Worm (Caenorhabditis elegans) whole organism, L4 larva: Measurements from ENCODE around the gene ZC239.14.
"Not testable (repeated sequence)": the region's sequence is repeated elsewhere in the genome, so short reads cannot be mapped to it uniquely, and the experiment has no call there.

Experiments used
- F26F4.8 ChIP-seq: fragments of 200-800 bp; sonication (Bioruptor generic); conservative IDR thresholded peaks from 2 replicates; pipeline ENCODE4 v1.3.6; 2022; ENCODE audit warnings: missing genetic modification characterization, missing compliant biosample characterization
- F37D6.2 ChIP-seq: sonication (generic microtip); optimal IDR thresholded peaks from 2 replicates; lab custom pipeline; 2016; ENCODE audit warnings: mild to moderate bottlenecking, missing genetic modification characterization, missing compliant biosample characterization
- F49E8.2 ChIP-seq: sonication (generic microtip); optimal IDR thresholded peaks from 2 replicates; lab custom pipeline; 2016; ENCODE audit warnings: missing compliant biosample characterization, mild to moderate bottlenecking, missing genetic modification characterization, borderline replicate concordance
- T20F7.1 ChIP-seq: fragments of 200-800 bp; sonication (Bioruptor generic); optimal IDR thresholded peaks from 2 replicates; lab custom pipeline; 2018; ENCODE audit warnings: mild to moderate bottlenecking, missing genetic modification characterization, missing compliant biosample characterization
- Y48G9A.11 ChIP-seq: fragments of 200-800 bp; sonication (Bioruptor generic); IDR thresholded peaks from 2 replicates; pipeline ENCODE4 v1.3.6; 2022; ENCODE audit warnings: missing genetic modification reagents, missing genetic modification characterization, missing compliant biosample characterization
- ZK546.5 ChIP-seq, 2 experiments: sonication (generic microtip); optimal IDR thresholded peaks; 2 replicates each; lab custom pipeline; 2017; ENCODE audit warnings: missing biosample characterization in 2 of 2, missing genetic modification characterization in 2 of 2
- aha-1 ChIP-seq: fragments of 150-350 bp; peaks from one replicate; lab custom pipeline; 2014; ENCODE audit warnings: missing biosample characterization, missing genetic modification characterization
- aly-2 ChIP-seq: sonication (generic microtip); optimal IDR thresholded peaks from 2 replicates; lab custom pipeline; 2018; ENCODE audit warnings: missing biosample characterization, missing genetic modification characterization
- ama-1 ChIP-seq: fragments of 150-350 bp; optimal IDR thresholded peaks from 2 replicates; lab custom pipeline; 2014; ENCODE audit warnings: inconsistent platforms, mixed read lengths
- ceh-62 ChIP-seq: sonication (generic microtip); optimal IDR thresholded peaks from 2 replicates; lab custom pipeline; 2017; ENCODE audit warnings: missing biosample characterization, missing genetic modification characterization
- cey-2 ChIP-seq: sonication (generic microtip); optimal IDR thresholded peaks from 3 replicates; lab custom pipeline; 2017; ENCODE audit warnings: missing genetic modification characterization, mild to moderate bottlenecking, missing compliant biosample characterization, antibody characterized with exemption, borderline replicate concordance; ENCODE audit not compliant: insufficient read depth
- ctbp-1 ChIP-seq: fragments of 200-800 bp; sonication (Bioruptor generic); IDR thresholded peaks from 2 replicates; pipeline ENCODE4 v1.3.6; 2022; ENCODE audit warnings: missing genetic modification reagents, missing genetic modification characterization, missing compliant biosample characterization
- daf-12 ChIP-seq: fragments of 150-350 bp; optimal IDR thresholded peaks from 2 replicates; lab custom pipeline; 2014; ENCODE audit warnings: missing biosample characterization, missing genetic modification reagents, missing genetic modification characterization
- daf-16 ChIP-seq, 3 experiments: sonication (generic microtip); optimal IDR thresholded peaks; 2 replicates each; lab custom pipeline; 2016 to 2017; ENCODE audit warnings: missing genetic modification characterization in 3 of 3, missing genetic modification reagents in 3 of 3, mild to moderate bottlenecking in 2 of 3, missing compliant biosample characterization in 2 of 3, missing biosample characterization in 1 of 3, moderate library complexity in 1 of 3
- dmd-9 ChIP-seq: fragments of 200-800 bp; sonication (Bioruptor generic); IDR thresholded peaks from 2 replicates; pipeline ENCODE4 v1.3.6; 2022; ENCODE audit warnings: missing genetic modification reagents, missing genetic modification characterization, missing compliant biosample characterization
- dve-1 ChIP-seq: sonication (generic microtip); optimal IDR thresholded peaks from 2 replicates; lab custom pipeline; 2017; ENCODE audit warnings: antibody characterized with exemption, mild to moderate bottlenecking, missing genetic modification characterization, missing compliant biosample characterization; ENCODE audit not compliant: insufficient read depth
- egl-27 ChIP-seq: sonication (generic microtip); optimal IDR thresholded peaks from 3 replicates; lab custom pipeline; 2017; ENCODE audit warnings: missing biosample characterization, missing genetic modification reagents, missing genetic modification characterization
- egl-43 ChIP-seq: fragments of 200-800 bp; sonication (Bioruptor generic); IDR thresholded peaks from 2 replicates; pipeline ENCODE4 v1.3.6; 2022; ENCODE audit warnings: missing genetic modification reagents, missing genetic modification characterization, missing compliant biosample characterization
- lim-7 ChIP-seq: fragments of 200-800 bp; sonication (Bioruptor generic); IDR thresholded peaks from 2 replicates; pipeline ENCODE4 v1.3.6; 2022; ENCODE audit warnings: missing genetic modification characterization, missing compliant biosample characterization
- lir-3 ChIP-seq: sonication (generic microtip); optimal IDR thresholded peaks from 2 replicates; lab custom pipeline; 2016; ENCODE audit warnings: mild to moderate bottlenecking, missing genetic modification characterization, missing compliant biosample characterization
- mep-1 ChIP-seq: fragments of 150-350 bp; sonication (generic microtip); optimal IDR thresholded peaks from 3 replicates; lab custom pipeline; 2014; ENCODE audit warnings: missing biosample characterization, missing genetic modification characterization
- nhr-10 ChIP-seq: fragments of 150-350 bp; optimal IDR thresholded peaks from 2 replicates; lab custom pipeline; 2014; ENCODE audit warnings: missing biosample characterization, missing genetic modification characterization
- nhr-25 ChIP-seq: sonication (generic microtip); optimal IDR thresholded peaks from 2 replicates; lab custom pipeline; 2017; ENCODE audit warnings: missing genetic modification characterization, mild to moderate bottlenecking, missing compliant biosample characterization, antibody characterized with exemption, moderate library complexity, borderline replicate concordance; ENCODE audit not compliant: insufficient read depth
- nhr-6 ChIP-seq: fragments of 150-350 bp; optimal IDR thresholded peaks from 2 replicates; lab custom pipeline; 2014; ENCODE audit warnings: missing biosample characterization, missing genetic modification characterization
- saeg-2 ChIP-seq: fragments of 200-800 bp; sonication (Bioruptor generic); IDR thresholded peaks from 2 replicates; pipeline ENCODE4 v1.3.6; 2022; ENCODE audit warnings: missing genetic modification reagents, missing genetic modification characterization, missing compliant biosample characterization
- set-16 ChIP-seq: fragments of 200-800 bp; sonication (Bioruptor generic); IDR thresholded peaks from 2 replicates; pipeline ENCODE4 v1.3.6; 2022; ENCODE audit warnings: missing genetic modification reagents, missing genetic modification characterization, missing compliant biosample characterization
- spr-1 ChIP-seq: sonication (generic microtip); optimal IDR thresholded peaks from 2 replicates; lab custom pipeline; 2016; ENCODE audit warnings: mild to moderate bottlenecking, missing genetic modification characterization, missing compliant biosample characterization
- spr-3 ChIP-seq: fragments of 200-800 bp; sonication (Bioruptor generic); optimal IDR thresholded peaks from 2 replicates; lab custom pipeline; 2018; ENCODE audit warnings: mild to moderate bottlenecking, missing genetic modification characterization, missing compliant biosample characterization
- tra-1 ChIP-seq: fragments of 200-800 bp; sonication (Bioruptor generic); IDR thresholded peaks from 2 replicates; pipeline ENCODE4 v1.3.6; 2022; ENCODE audit warnings: missing genetic modification reagents, missing genetic modification characterization, missing compliant biosample characterization
- unc-62 ChIP-seq, 3 experiments: fragments of 150-350 bp in 1 of 3; sonication (generic microtip); optimal IDR thresholded peaks in 2 of 3; peaks in 1 of 3; 1 replicate in 1 of 3; 2 replicates in 2 of 3; lab custom pipeline; 2014 to 2017; ENCODE audit warnings: missing biosample characterization in 3 of 3, missing genetic modification characterization in 3 of 3, missing genetic modification reagents in 3 of 3, missing genotype in 1 of 3
- zag-1 ChIP-seq: fragments of 150-350 bp; optimal IDR thresholded peaks from 2 replicates; lab custom pipeline; 2014; ENCODE audit warnings: missing biosample characterization, missing genetic modification characterization
- ztf-11 ChIP-seq: fragments of 150-350 bp; optimal IDR thresholded peaks from 2 replicates; lab custom pipeline; 2014; ENCODE audit warnings: missing biosample characterization, missing genetic modification characterization
- ztf-7 ChIP-seq: fragments of 150-350 bp; optimal IDR thresholded peaks from 2 replicates; lab custom pipeline; 2014; ENCODE audit warnings: missing biosample characterization, missing genetic modification characterization

The ZC239.14 gene

ce11 chrII:3195739-3196138, 26.1 kb downstream of the ZC239.14 start:
- no peak for TF ChIP-seq ztf-7 (tag; lab: Kevin White, UChicago)
- peak; percentile 79 for TF ChIP-seq set-16

- TF ChIP-seq ztf-11 (tag; lab: Kevin White, UChicago); ceh-62 (tag; lab: Kevin White, UChicago); nhr-6: not testable (repeated sequence)
- TF ChIP-seq, all 104 proteins: peak for 0; not testable (repeated sequence) for 104
Measured at ce11 chrII:3191544-3191943, 30.3 kb downstream of the ZC239.14 start, which contains the start of gene Y27F2A.9. TSS of gene Y27F2A.9 (minus strand) at chrII:3191644.

- not testable (repeated sequence) for TF ChIP-seq set-16; ZK546.5 (tag; optimal IDR thresholded peaks at IDR 0.05; lab: Kevin White, UChicago); F26F4.8 (GFP tag; lab: Robert Waterston, UW)
Measured at ce11 chrII:3189038-3189437, 32.8 kb downstream of the ZC239.14 start, which contains the start of gene Y27F2A.11. TSS of gene Y27F2A.11 (plus strand) at chrII:3189338.

- peak; percentile 41; the same call in 1 of the 2 replicates for TF ChIP-seq Y48G9A.11 (GFP tag; lab: Robert Waterston, UW)
- TF ChIP-seq lim-7: no peak
- no peak for TF ChIP-seq T20F7.1 (GFP tag; lab: Kevin White, UChicago)
- no peak for TF ChIP-seq dve-1 (tag; lab: Kevin White, UChicago)
- peak; percentile 55 for TF ChIP-seq set-16
- TF ChIP-seq ztf-7 (tag; lab: Kevin White, UChicago): no peak
- TF ChIP-seq aha-1: peak; percentile 21
- no peak for TF ChIP-seq aly-2
- 0 out of 2 replicates have a peak, but pooled peaks have one; percentile 44 for TF ChIP-seq egl-43 (GFP tag; lab: Robert Waterston, UW)
- TF ChIP-seq, all 104 proteins: peak for 4
Measured at ce11 chrII:3185848-3186247, 36.0 kb downstream of the ZC239.14 start.

- TF ChIP-seq F37D6.2, cey-2, nhr-10 (tag; lab: Kevin White, UChicago): not testable (repeated sequence)
Measured at ce11 chrII:3184858-3185257, 37.0 kb downstream of the ZC239.14 start, which contains the start of gene sri-78. TSS of gene sri-78 (plus strand) at chrII:3185158.

- not testable (repeated sequence) for TF ChIP-seq nhr-25 (tag; lab: Kevin White, UChicago); spr-3 (GFP tag; lab: Kevin White, UChicago); Y48G9A.11 (GFP tag; lab: Robert Waterston, UW)
Measured at ce11 chrII:3183300-3183840, 38.5 kb downstream of the ZC239.14 start, which contains the start of the genes Y27F2A.6 and Y27F2A.8. TSS of gene Y27F2A.6 (minus strand) at chrII:3183400. TSS of gene Y27F2A.8 (plus strand) at chrII:3183790.

- TF ChIP-seq tra-1 (GFP tag; lab: Robert Waterston, UW); egl-27 (tag; lab: Kevin White, UChicago); F49E8.2 (tag; lab: Kevin White, UChicago): not testable (repeated sequence)
Measured at ce11 chrII:3177663-3178062, 44.2 kb downstream of the ZC239.14 start, which contains the start of gene sri-40. TSS of gene sri-40 (plus strand) at chrII:3177963.

- TF ChIP-seq spr-1 (tag; lab: Kevin White, UChicago) (no peak), ztf-11 (tag; lab: Kevin White, UChicago) (no peak), mep-1 (no peak), dmd-9 (no peak), daf-12 (no peak), egl-27 (tag; lab: Kevin White, UChicago) (no peak), unc-62 (GFP tag; optimal IDR thresholded peaks at IDR 0.05 in 1 of 2; lab: Kevin White, UChicago) (no peak), unc-62 (tag; optimal IDR thresholded peaks at IDR 0.05; lab: Kevin White, UChicago) (no peak), ctbp-1 (GFP tag; lab: Robert Waterston, UW) (no peak), ama-1 (no peak), ZK546.5 (tag; optimal IDR thresholded peaks at IDR 0.05; lab: Kevin White, UChicago) (no peak), lir-3 (tag; lab: Kevin White, UChicago) (no peak), zag-1 (tag; lab: Kevin White, UChicago) (no peak), daf-16 (GFP tag; optimal IDR thresholded peaks at IDR 0.05; lab: Kevin White, UChicago) (no peak), daf-16 (tag; optimal IDR thresholded peaks at IDR 0.05; lab: Kevin White, UChicago) (no peak), saeg-2 (GFP tag; lab: Robert Waterston, UW) (no peak)
- TF ChIP-seq, all 104 proteins: peak for 0
Measured at ce11 chrII:3172176-3172575, 49.7 kb downstream of the ZC239.14 start, which contains the start of gene Y27F2A.10. TSS of gene Y27F2A.10 (minus strand) at chrII:3172276.
